Worm (Caenorhabditis elegans): ENCODE results near the gene C33C12.7.
"Not testable (repeated sequence)": the region's sequence is repeated elsewhere in the genome, so short reads cannot be mapped to it uniquely, and the experiment has no call there.

ce11 chrII:2163370-2163882 lies 11.8 kb downstream of the C33C12.7 start, which contains the start of gene C33C12.11:
- TF ChIP-seq flt-1 (GFP tag; IDR thresholded peaks at IDR 0.05); cog-1 (tag; optimal IDR thresholded peaks at IDR 0.05); ref-1 (GFP tag; conservative IDR thresholded peaks at IDR 0.05); T22C8.4 (GFP tag; IDR thresholded peaks at IDR 0.05); med-1 (GFP tag; optimal IDR thresholded peaks at IDR 0.05; ENCODE audit: insufficient read depth); ztf-29 (GFP tag; IDR thresholded peaks at IDR 0.05): not testable (repeated sequence)

All from whole organism, midembryonic.